Worm (Caenorhabditis elegans) whole organism, midembryonic: ENCODE measurements around the gene K10D11.4.

ENCODE experiments used
- T22C8.4 ChIP-seq: fragments of 200-800 bp; sonication (Bioruptor generic); IDR thresholded peaks from 2 replicates; pipeline ENCODE4 v1.3.6; 2022; ENCODE audit warnings: missing genetic modification characterization, missing compliant biosample characterization
- cog-1 ChIP-seq: sonication (generic microtip); optimal IDR thresholded peaks from 2 replicates; lab custom pipeline; 2016; ENCODE audit warnings: missing genetic modification characterization, missing compliant biosample characterization
- med-1 ChIP-seq: sonication (generic microtip); optimal IDR thresholded peaks from 2 replicates; lab custom pipeline; 2017; ENCODE audit warnings: missing genetic modification characterization, mild to moderate bottlenecking, missing compliant biosample characterization, antibody characterized with exemption, missing genetic modification reagents; ENCODE audit not compliant: insufficient read depth
- tab-1 ChIP-seq: fragments of 200-800 bp; sonication (Bioruptor generic); IDR thresholded peaks from 2 replicates; pipeline ENCODE4 v1.3.6; 2022; ENCODE audit warnings: missing genetic modification characterization, missing compliant biosample characterization
- ztf-29 ChIP-seq: fragments of 200-800 bp; sonication (Bioruptor generic); IDR thresholded peaks from 2 replicates; pipeline ENCODE4 v1.3.6; 2022; ENCODE audit warnings: missing genetic modification reagents, missing genetic modification characterization, missing compliant biosample characterization

DNA sequence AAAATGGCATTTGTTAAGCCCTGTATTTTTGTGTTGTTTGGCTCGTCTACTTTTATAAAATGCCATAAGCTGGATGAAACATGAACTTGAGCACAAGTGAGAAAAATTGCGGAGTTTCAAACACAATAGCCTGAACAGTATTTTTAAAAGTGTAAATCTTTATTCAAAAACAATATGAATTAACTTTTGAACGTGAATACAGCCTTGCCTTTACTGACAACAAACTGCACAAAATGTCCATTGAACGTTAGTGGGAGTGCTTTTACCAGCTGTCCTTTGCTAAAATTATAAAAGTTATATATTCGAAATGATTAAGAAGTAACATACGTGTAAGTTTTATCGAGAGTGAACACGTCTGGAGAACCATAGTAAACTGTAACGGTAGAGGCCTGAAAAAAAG lies 27.0 kb downstream of the K10D11.4 start:
- TF ChIP-seq T22C8.4 (GFP tag; lab: Robert Waterston, UW) (no peak), cog-1 (tag; lab: Kevin White, UChicago) (no peak), med-1 (GFP tag; lab: Kevin White, UChicago) (no peak), tab-1 (GFP tag; lab: Robert Waterston, UW) (no peak), ztf-29 (GFP tag; lab: Robert Waterston, UW) (no peak)
